Fruit fly (Drosophila melanogaster) whole organism, embryonic: ENCODE results near the gene ftz-f1.

Source experiments
- Adf1 ChIP-seq: fragments of 200-800 bp; sonication (Bioruptor generic); IDR thresholded peaks from 2 replicates; pipeline ENCODE4 v1.3.6; 2022; ENCODE audit warnings: missing biosample characterization, missing genetic modification characterization
- Atf3 ChIP-seq: fragments of 200-800 bp; sonication (Bioruptor generic); optimal IDR thresholded peaks from 3 replicates; lab custom pipeline; 2016; ENCODE audit warnings: missing biosample characterization, missing genetic modification characterization
- Blimp-1 ChIP-seq: fragments of 200-800 bp; sonication (Bioruptor generic); optimal IDR thresholded peaks from 3 replicates; lab custom pipeline; 2018; ENCODE audit warnings: missing biosample characterization, missing genetic modification characterization, mild to moderate bottlenecking, moderate library complexity, missing genetic modification reagents
- CG1024 ChIP-seq: fragments of 200-800 bp; sonication (Bioruptor generic); IDR thresholded peaks from 2 replicates; pipeline ENCODE4 v1.3.6; 2022; ENCODE audit warnings: missing biosample characterization, missing genetic modification characterization
- CG10462 ChIP-seq: fragments of 200-800 bp; sonication (Bioruptor generic); optimal IDR thresholded peaks from 2 replicates; lab custom pipeline; 2016; ENCODE audit warnings: missing biosample characterization, missing genetic modification characterization
- CG13296 ChIP-seq: fragments of 200-800 bp; sonication (Bioruptor generic); optimal IDR thresholded peaks from 3 replicates; lab custom pipeline; 2018; ENCODE audit warnings: missing biosample characterization, mild to moderate bottlenecking, missing genetic modification characterization
- CG14710 ChIP-seq: fragments of 200-800 bp; sonication (Bioruptor generic); optimal IDR thresholded peaks from 3 replicates; lab custom pipeline; 2019; ENCODE audit warnings: missing biosample characterization, mild to moderate bottlenecking, missing genetic modification characterization, moderate library complexity
- CG15269 ChIP-seq: fragments of 200-800 bp; sonication (Bioruptor generic); optimal IDR thresholded peaks from 2 replicates; lab custom pipeline; 2018; ENCODE audit warnings: missing biosample characterization, mild to moderate bottlenecking, missing genetic modification characterization, moderate library complexity
- CG32767 ChIP-seq: fragments of 200-800 bp; sonication (Bioruptor generic); IDR thresholded peaks from 2 replicates; pipeline ENCODE4 v1.3.6; 2022; ENCODE audit warnings: missing biosample characterization, missing genetic modification characterization
- CG42726 ChIP-seq: fragments of 200-800 bp; sonication (Bioruptor generic); IDR thresholded peaks from 2 replicates; pipeline ENCODE4 v1.3.6; 2022; ENCODE audit warnings: missing biosample characterization, missing genetic modification characterization; ENCODE audit not compliant: partially characterized antibody
- CG6854 ChIP-seq: fragments of 200-800 bp; sonication (Bioruptor generic); optimal IDR thresholded peaks from 3 replicates; lab custom pipeline; 2017; ENCODE audit warnings: missing biosample characterization, mild to moderate bottlenecking, missing genetic modification characterization
- CG7745 ChIP-seq: fragments of 200-800 bp; sonication (Bioruptor generic); optimal IDR thresholded peaks from 2 replicates; lab custom pipeline; 2018; ENCODE audit warnings: missing biosample characterization, mild to moderate bottlenecking, missing genetic modification characterization, moderate library complexity
- CG7786 ChIP-seq: fragments of 200-800 bp; sonication (Bioruptor generic); optimal IDR thresholded peaks from 2 replicates; lab custom pipeline; 2016; ENCODE audit warnings: missing biosample characterization, missing genetic modification characterization
- CG7839 ChIP-seq: fragments of 200-800 bp; sonication (Bioruptor generic); optimal IDR thresholded peaks from 3 replicates; lab custom pipeline; 2018; ENCODE audit warnings: missing biosample characterization, mild to moderate bottlenecking, missing genetic modification characterization, moderate library complexity
- CG8359 ChIP-seq: fragments of 200-800 bp; sonication (Bioruptor generic); optimal IDR thresholded peaks from 2 replicates; lab custom pipeline; 2017; ENCODE audit warnings: missing biosample characterization, mild to moderate bottlenecking, missing genetic modification characterization, borderline replicate concordance
- CG8388 ChIP-seq: fragments of 200-800 bp; sonication (Bioruptor generic); optimal IDR thresholded peaks from 2 replicates; lab custom pipeline; 2019; ENCODE audit warnings: missing biosample characterization, mild to moderate bottlenecking, missing genetic modification characterization, moderate library complexity
- CG9727 ChIP-seq: fragments of 200-800 bp; sonication (Bioruptor generic); optimal IDR thresholded peaks from 3 replicates; lab custom pipeline; 2017; ENCODE audit warnings: missing biosample characterization, mild to moderate bottlenecking, missing genetic modification characterization
- CG9932 ChIP-seq: fragments of 200-800 bp; sonication (Bioruptor generic); IDR thresholded peaks from 2 replicates; pipeline ENCODE4 v1.3.6; 2022; ENCODE audit warnings: missing biosample characterization, missing genetic modification characterization
- CHES-1-like ChIP-seq: fragments of 200-800 bp; sonication (Bioruptor generic); optimal IDR thresholded peaks from 2 replicates; lab custom pipeline; 2016; ENCODE audit warnings: missing biosample characterization, missing genetic modification characterization
- Dp ChIP-seq: fragments of 200-800 bp; sonication (Bioruptor generic); optimal IDR thresholded peaks from 2 replicates; lab custom pipeline; 2018; ENCODE audit warnings: missing biosample characterization, mild to moderate bottlenecking, missing genetic modification characterization, moderate library complexity
- Fer2 ChIP-seq: fragments of 200-800 bp; sonication (Bioruptor generic); optimal IDR thresholded peaks from 2 replicates; lab custom pipeline; 2018; ENCODE audit warnings: missing biosample characterization, mild to moderate bottlenecking, missing genetic modification characterization, moderate library complexity
- HLH4C ChIP-seq: fragments of 200-800 bp; sonication (Bioruptor generic); IDR thresholded peaks from 3 replicates; pipeline ENCODE4 v1.3.6; 2022; ENCODE audit warnings: missing biosample characterization, missing genetic modification characterization; ENCODE audit not compliant: partially characterized antibody
- Hr78 ChIP-seq, 2 experiments: fragments of 200-800 bp in 1 of 2; fragments of >200 bp in 1 of 2; sonication (Bioruptor generic) in 1 of 2; optimal IDR thresholded peaks; 2 replicates each; lab custom pipeline; 2017 to 2019; ENCODE audit warnings: missing biosample characterization in 2 of 2, missing genetic modification characterization in 2 of 2, mild to moderate bottlenecking in 1 of 2, moderate library complexity in 1 of 2
- Kr ChIP-seq: fragments of 200-800 bp; sonication (Bioruptor generic); optimal IDR thresholded peaks from 2 replicates; lab custom pipeline; 2017; ENCODE audit warnings: missing biosample characterization, mild to moderate bottlenecking, missing genetic modification characterization
- Lpt ChIP-seq: fragments of >200 bp; optimal IDR thresholded peaks from 2 replicates; lab custom pipeline; 2018; ENCODE audit warnings: missing biosample characterization, missing genetic modification characterization
- Med ChIP-seq: fragments of 200-800 bp; sonication (Bioruptor generic); peaks from one replicate; lab custom pipeline; 2016; ENCODE audit warnings: missing biosample characterization, missing genetic modification characterization, mild to moderate bottlenecking, inconsistent platforms, moderate library complexity
- Pdp1 ChIP-seq, 2 experiments: fragments of 200-800 bp; sonication (Bioruptor generic); optimal IDR thresholded peaks; 3 replicates each; lab custom pipeline; 2016; ENCODE audit warnings: missing biosample characterization in 2 of 2, missing genetic modification characterization in 2 of 2, mild to moderate bottlenecking in 1 of 2, moderate library complexity in 1 of 2
- Xbp1 ChIP-seq: fragments of 200-800 bp; sonication (Bioruptor generic); optimal IDR thresholded peaks from 3 replicates; lab custom pipeline; 2016; ENCODE audit warnings: missing biosample characterization, mild to moderate bottlenecking, missing genetic modification characterization
- abd-A ChIP-seq: fragments of 200-800 bp; sonication (Bioruptor generic); optimal IDR thresholded peaks from 3 replicates; lab custom pipeline; 2019; ENCODE audit warnings: missing biosample characterization, mild to moderate bottlenecking, missing genetic modification characterization, moderate library complexity
- dan ChIP-seq: fragments of 200-800 bp; sonication (Bioruptor generic); IDR thresholded peaks from 2 replicates; pipeline ENCODE4 v1.3.6; 2022; ENCODE audit warnings: missing biosample characterization, missing genetic modification characterization
- dmrt11E ChIP-seq: fragments of 200-800 bp; sonication (Bioruptor generic); optimal IDR thresholded peaks from 3 replicates; lab custom pipeline; 2018; ENCODE audit warnings: missing biosample characterization, mild to moderate bottlenecking, missing genetic modification characterization, moderate library complexity
- ftz-f1 ChIP-seq: fragments of 200-800 bp; sonication (Bioruptor generic); optimal IDR thresholded peaks from 2 replicates; lab custom pipeline; 2016; ENCODE audit warnings: missing biosample characterization, missing genetic modification characterization
- fu2 ChIP-seq: fragments of 200-800 bp; sonication (Bioruptor generic); optimal IDR thresholded peaks from 2 replicates; lab custom pipeline; 2016; ENCODE audit warnings: missing biosample characterization, missing genetic modification characterization
- gsb-n ChIP-seq: fragments of 200-800 bp; sonication (Bioruptor generic); optimal IDR thresholded peaks from 3 replicates; lab custom pipeline; 2018; ENCODE audit warnings: missing biosample characterization, mild to moderate bottlenecking, missing genetic modification characterization
- kah ChIP-seq: fragments of 200-800 bp; sonication (Bioruptor generic); optimal IDR thresholded peaks from 2 replicates; lab custom pipeline; 2018; ENCODE audit warnings: missing biosample characterization, mild to moderate bottlenecking, missing genetic modification characterization
- klu ChIP-seq: fragments of 200-800 bp; sonication (Bioruptor generic); IDR thresholded peaks from 2 replicates; pipeline ENCODE4 v1.3.6; 2022; ENCODE audit warnings: missing biosample characterization, missing genetic modification characterization
- kni ChIP-seq: fragments of 200-800 bp; sonication (Bioruptor generic); optimal IDR thresholded peaks from 3 replicates; lab custom pipeline; 2017; ENCODE audit warnings: mild to moderate bottlenecking, missing biosample characterization, missing genetic modification reagents, missing genetic modification characterization
- lola ChIP-seq, 3 experiments: fragments of >200 bp in 2 of 3; fragments of 200-800 bp in 1 of 3; sonication (Bioruptor generic) in 1 of 3; optimal IDR thresholded peaks; 2 replicates each; lab custom pipeline; 2017 to 2019; ENCODE audit warnings: missing biosample characterization in 3 of 3, missing genetic modification characterization in 3 of 3, mild to moderate bottlenecking in 1 of 3, moderate library complexity in 1 of 3
- mirr ChIP-seq: fragments of 200-800 bp; sonication (Bioruptor generic); optimal IDR thresholded peaks from 3 replicates; lab custom pipeline; 2018; ENCODE audit warnings: missing biosample characterization, mild to moderate bottlenecking, missing genetic modification characterization
- onecut ChIP-seq: fragments of 200-800 bp; sonication (Bioruptor generic); IDR thresholded peaks from 2 replicates; pipeline ENCODE4 v1.3.6; 2022; ENCODE audit warnings: missing biosample characterization, missing genetic modification characterization
- otp ChIP-seq: fragments of 200-800 bp; sonication (Bioruptor generic); IDR thresholded peaks from 3 replicates; pipeline ENCODE4, ENCODE4 v1.3.6; 2022; ENCODE audit warnings: missing biosample characterization, missing genetic modification characterization
- scrt ChIP-seq: fragments of 200-800 bp; sonication (Bioruptor generic); optimal IDR thresholded peaks from 2 replicates; lab custom pipeline; 2018; ENCODE audit warnings: missing biosample characterization, mild to moderate bottlenecking, missing genetic modification characterization, moderate library complexity
- sens-2 ChIP-seq: fragments of 200-800 bp; sonication (Bioruptor generic); IDR thresholded peaks from 2 replicates; pipeline ENCODE4 v1.3.6; 2022; ENCODE audit warnings: missing biosample characterization, missing genetic modification characterization
- sqz ChIP-seq: fragments of 200-800 bp; sonication (Bioruptor generic); optimal IDR thresholded peaks from 3 replicates; lab custom pipeline; 2018; ENCODE audit warnings: missing biosample characterization, mild to moderate bottlenecking, missing genetic modification characterization
- stc ChIP-seq: fragments of 200-800 bp; sonication (Bioruptor generic); IDR thresholded peaks from 2 replicates; pipeline ENCODE4 v1.3.6; 2022; ENCODE audit warnings: missing biosample characterization, missing genetic modification characterization
- ttk ChIP-seq: fragments of 200-800 bp; sonication (Bioruptor generic); IDR thresholded peaks from 2 replicates; pipeline ENCODE4 v2.1.2; 2022; ENCODE audit warnings: missing biosample characterization, missing genetic modification characterization

Gene ftz-f1

DNA sequence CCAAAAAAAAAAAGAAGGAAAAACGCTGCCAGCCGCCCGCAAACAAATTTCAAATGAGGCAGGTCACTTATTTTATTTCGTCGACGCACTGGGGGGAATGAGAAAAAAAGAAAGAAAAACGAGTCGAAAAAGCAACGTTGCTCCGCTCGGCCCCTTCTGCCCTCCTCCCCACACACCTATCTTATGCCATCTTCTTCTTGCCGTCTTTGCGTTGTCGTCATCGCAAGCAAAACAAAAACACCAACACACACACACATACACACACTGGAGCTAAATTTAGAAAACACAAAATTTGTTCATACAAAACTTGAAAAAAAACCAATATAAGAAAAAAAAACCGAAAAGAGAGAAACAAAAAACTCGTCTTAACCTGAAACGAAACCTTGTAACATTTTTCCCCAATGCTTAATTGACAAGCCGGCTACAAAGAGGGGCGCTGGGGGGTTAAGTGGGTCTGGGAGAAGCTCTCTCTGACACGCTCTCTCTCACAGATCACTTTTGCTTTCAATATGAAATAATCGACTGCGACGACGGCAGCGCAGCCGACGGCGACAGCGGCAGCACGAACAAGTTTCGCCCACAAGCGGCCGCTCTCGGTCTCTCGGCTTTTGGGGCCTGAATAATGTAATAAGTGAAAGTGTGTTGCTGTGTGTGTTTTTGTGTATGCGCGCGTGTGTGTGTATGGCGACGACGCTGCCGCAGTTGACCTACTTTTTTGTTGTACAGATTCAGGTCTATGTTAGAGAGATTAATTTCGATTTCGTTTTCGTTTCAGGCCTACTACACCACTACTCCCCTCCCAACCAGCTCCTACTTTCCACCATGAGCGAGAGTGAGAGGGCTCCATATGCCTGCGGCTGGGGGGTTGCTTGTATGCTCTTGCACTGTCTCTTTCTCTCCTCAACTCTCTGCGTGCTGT is 29.8 kb downstream of the ftz-f1 start (continued):
- TF ChIP-seq ftz-f1 (GFP tag; lab: Kevin White, UChicago) (peak; percentile 99), stc (peak; percentile 37; the same call in 1 of the 2 replicates), klu (GFP tag; lab: Robert Waterston, UW) (peak; percentile 55; the same call in 1 of the 2 replicates), CG14710 (peak; percentile 50), Atf3 (GFP tag; lab: Kevin White, UChicago) (peak; percentile 61), Kr (GFP tag; lab: Kevin White, UChicago) (peak; percentile 36), CG32767 (peak; percentile 64), scrt (GFP tag; lab: Kevin White, UChicago) (no peak), ttk (peak; percentile 23; the same call in 1 of the 2 replicates), abd-A (tag; lab: Kevin White, UChicago) (peak; percentile 99), CG15269 (peak; percentile 21), otp (GFP tag; lab: Robert Waterston, UW) (peak; percentile 4; the same call in 1 of the 3 replicates), Med (GFP tag; lab: Kevin White, UChicago) (peak; percentile 77), sqz (GFP tag; lab: Kevin White, UChicago) (peak; percentile 87), CG13296 (peak; percentile 1), CG8359 (peak; percentile 52), sens-2 (GFP tag; lab: Robert Waterston, UW) (peak; percentile 46; the same call in 1 of the 2 replicates), CG9727 (GFP tag; lab: Kevin White, UChicago) (peak; percentile 66), mirr (peak; percentile 68), CG10462 (GFP tag; lab: Kevin White, UChicago) (no peak), Pdp1 (GFP tag; optimal IDR thresholded peaks at IDR 0.05; lab: Kevin White, UChicago) (peak in 1 of 2 experiments; percentile 88), Xbp1 (GFP tag; lab: Kevin White, UChicago) (no peak), onecut (GFP tag; lab: Robert Waterston, UW) (peak; percentile 4; the same call in 1 of the 2 replicates), CG7786 (GFP tag; lab: Kevin White, UChicago) (no peak), Adf1 (peak; percentile 99), Blimp-1 (GFP tag; lab: Kevin White, UChicago) (peak; percentile 100), gsb-n (tag; lab: Kevin White, UChicago) (peak; percentile 33), fu2 (GFP tag; lab: Kevin White, UChicago) (no peak), dan (GFP tag; lab: Robert Waterston, UW) (no peak), dmrt11E (tag; lab: Kevin White, UChicago) (peak; percentile 34), kah (GFP tag; lab: Kevin White, UChicago) (peak; percentile 3), Hr78 (GFP tag; optimal IDR thresholded peaks at IDR 0.05; lab: Kevin White, UChicago) (peak in 1 of 2 experiments; percentile 36), CG7745 (tag; lab: Kevin White, UChicago) (peak; percentile 8), CG9932 (GFP tag; lab: Robert Waterston, UW) (no peak), kni (GFP tag; lab: Kevin White, UChicago) (peak; percentile 96), CG42726 (0 out of 2 replicates have a peak, but pooled peaks have one; percentile 9), Dp (GFP tag; lab: Kevin White, UChicago) (no peak), Lpt (GFP tag; lab: Kevin White, UChicago) (no peak), lola (GFP tag; optimal IDR thresholded peaks at IDR 0.05; lab: Kevin White, UChicago) (peak in 1 of 3 experiments; percentile 56), CG6854 (GFP tag; lab: Kevin White, UChicago) (peak; percentile 23), Fer2 (tag; lab: Kevin White, UChicago) (no peak), CG8388 (no peak), CHES-1-like (peak; percentile 29), HLH4C (GFP tag; lab: Robert Waterston, UW) (peak; percentile 26; the same call in 1 of the 3 replicates), CG1024 (GFP tag; lab: Robert Waterston, UW) (no peak), CG7839 (tag; lab: Kevin White, UChicago) (no peak)
